Fruit fly (Drosophila melanogaster) whole organism, embryonic: ENCODE data around the gene f-cup.

Experiments
- Atf6 ChIP-seq: fragments of 200-800 bp; sonication (Bioruptor generic); IDR thresholded peaks from 2 replicates; pipeline ENCODE4 v1.3.6; 2022; ENCODE audit warnings: missing biosample characterization, missing genetic modification characterization
- Awh ChIP-seq: fragments of 200-800 bp; sonication (Bioruptor generic); IDR thresholded peaks from 2 replicates; pipeline ENCODE4, ENCODE4 v1.3.6; 2022; ENCODE audit warnings: missing biosample characterization, missing genetic modification characterization
- B-H1 ChIP-seq: fragments of 200-800 bp; sonication (Bioruptor generic); IDR thresholded peaks from 3 replicates; pipeline ENCODE4 v1.3.6; 2022; ENCODE audit warnings: missing biosample characterization, missing genetic modification characterization
- Blimp-1 ChIP-seq: fragments of 200-800 bp; sonication (Bioruptor generic); optimal IDR thresholded peaks from 3 replicates; lab custom pipeline; 2018; ENCODE audit warnings: missing biosample characterization, missing genetic modification characterization, mild to moderate bottlenecking, moderate library complexity, missing genetic modification reagents
- CG10274 ChIP-seq: fragments of 200-800 bp; sonication (Bioruptor generic); optimal IDR thresholded peaks from 3 replicates; lab custom pipeline; 2017; ENCODE audit warnings: missing biosample characterization, mild to moderate bottlenecking, missing genetic modification characterization
- CG10431 ChIP-seq: fragments of 200-800 bp; sonication (Bioruptor generic); optimal IDR thresholded peaks from 3 replicates; lab custom pipeline; 2018; ENCODE audit warnings: missing biosample characterization, mild to moderate bottlenecking, missing genetic modification characterization
- CG10654 ChIP-seq: fragments of 200-800 bp; sonication (Bioruptor generic); optimal IDR thresholded peaks from 2 replicates; lab custom pipeline; 2016; ENCODE audit warnings: missing biosample characterization, missing genetic modification characterization
- CG14050 ChIP-seq: fragments of 200-800 bp; sonication (Bioruptor generic); IDR thresholded peaks from 3 replicates; pipeline ENCODE4 v1.3.6; 2022; ENCODE audit warnings: missing biosample characterization, missing genetic modification characterization
- CG17385 ChIP-seq: fragments of 200-800 bp; sonication (Bioruptor generic); optimal IDR thresholded peaks from 3 replicates; lab custom pipeline; 2018; ENCODE audit warnings: missing biosample characterization, mild to moderate bottlenecking, missing genetic modification characterization
- CG17568 ChIP-seq: fragments of 200-800 bp; sonication (Bioruptor generic); optimal IDR thresholded peaks from 2 replicates; lab custom pipeline; 2018; ENCODE audit warnings: missing biosample characterization, mild to moderate bottlenecking, missing genetic modification characterization, moderate library complexity
- CG18599 ChIP-seq: fragments of 200-800 bp; sonication (Bioruptor generic); optimal IDR thresholded peaks from 3 replicates; lab custom pipeline; 2017; ENCODE audit warnings: missing biosample characterization, missing genetic modification characterization, mild to moderate bottlenecking, moderate library complexity, missing genetic modification reagents
- CG2202 ChIP-seq: fragments of 200-800 bp; sonication (Bioruptor generic); optimal IDR thresholded peaks from 2 replicates; lab custom pipeline; 2018; ENCODE audit warnings: missing biosample characterization, mild to moderate bottlenecking, missing genetic modification characterization
- CG3838 ChIP-seq: fragments of 200-800 bp; sonication (Bioruptor generic); optimal IDR thresholded peaks from 3 replicates; lab custom pipeline; 2016; ENCODE audit warnings: missing biosample characterization, missing genetic modification characterization
- CG4282 ChIP-seq: fragments of 200-800 bp; sonication (Bioruptor generic); optimal IDR thresholded peaks from 2 replicates; lab custom pipeline; 2016; ENCODE audit warnings: missing biosample characterization, missing genetic modification characterization
- CG5245 ChIP-seq: fragments of 200-800 bp; sonication (Bioruptor generic); optimal IDR thresholded peaks from 3 replicates; lab custom pipeline; 2016; ENCODE audit warnings: missing biosample characterization, missing genetic modification characterization
- CG6175 ChIP-seq: fragments of 200-800 bp; sonication (Bioruptor generic); IDR thresholded peaks from 3 replicates; pipeline ENCODE4 v1.3.6; 2022; ENCODE audit warnings: missing biosample characterization, missing genetic modification characterization
- CG6272 ChIP-seq: fragments of 200-800 bp; sonication (Bioruptor generic); IDR thresholded peaks from 2 replicates; pipeline ENCODE4 v1.3.6; 2022; ENCODE audit warnings: missing biosample characterization, missing genetic modification characterization
- CG6791 ChIP-seq: fragments of 200-800 bp; sonication (Bioruptor generic); IDR thresholded peaks from 3 replicates; pipeline ENCODE4 v1.3.6; 2022; ENCODE audit warnings: missing biosample characterization, missing genetic modification characterization; ENCODE audit not compliant: partially characterized antibody
- CG8290 ChIP-seq, 3 experiments: fragments of 200-800 bp; sonication (Bioruptor generic); optimal IDR thresholded peaks; 2 replicates each; lab custom pipeline; 2016 to 2019; ENCODE audit warnings: missing biosample characterization in 3 of 3, missing genetic modification characterization in 3 of 3, mild to moderate bottlenecking in 2 of 3, moderate library complexity in 1 of 3
- CG9797 ChIP-seq: fragments of 200-800 bp; sonication (Bioruptor generic); optimal IDR thresholded peaks from 3 replicates; lab custom pipeline; 2018; ENCODE audit warnings: missing biosample characterization, mild to moderate bottlenecking, missing genetic modification characterization
- Chrac-16 ChIP-seq: fragments of 200-800 bp; sonication (Bioruptor generic); optimal IDR thresholded peaks from 3 replicates; lab custom pipeline; 2016; ENCODE audit warnings: missing biosample characterization, missing genetic modification characterization
- CkIIα-i1 ChIP-seq: fragments of 200-800 bp; sonication (Bioruptor generic); IDR thresholded peaks from 2 replicates; pipeline ENCODE4 v1.3.6; 2022; ENCODE audit warnings: missing biosample characterization, missing genetic modification characterization
- Doc3 ChIP-seq: fragments of 200-800 bp; sonication (Bioruptor generic); IDR thresholded peaks from 3 replicates; pipeline ENCODE4 v1.3.6; 2022; ENCODE audit warnings: missing biosample characterization, missing genetic modification characterization; ENCODE audit not compliant: partially characterized antibody
- E2f1 ChIP-seq: fragments of 200-800 bp; sonication (Bioruptor generic); IDR thresholded peaks from 2 replicates; pipeline ENCODE4 v1.3.6; 2022; ENCODE audit warnings: missing biosample characterization, missing genetic modification characterization
- Eip74EF ChIP-seq, 2 experiments: fragments of 200-800 bp in 1 of 2; fragments of >200 bp in 1 of 2; sonication (Bioruptor generic) in 1 of 2; optimal IDR thresholded peaks; 2 replicates each; lab custom pipeline; 2017 to 2019; ENCODE audit warnings: missing biosample characterization in 2 of 2, missing genetic modification characterization in 2 of 2, mild to moderate bottlenecking in 1 of 2, moderate library complexity in 1 of 2
- Gug ChIP-seq: fragments of 200-800 bp; sonication (Bioruptor generic); IDR thresholded peaks from 4 replicates; pipeline ENCODE4 v1.3.6; 2022; ENCODE audit warnings: missing biosample characterization, missing genetic modification characterization
- HmgD ChIP-seq: fragments of 200-800 bp; sonication (Bioruptor generic); optimal IDR thresholded peaks from 3 replicates; lab custom pipeline; 2016; ENCODE audit warnings: missing biosample characterization, missing genetic modification characterization
- Hr3 ChIP-seq: fragments of 200-800 bp; sonication (Bioruptor generic); optimal IDR thresholded peaks from 3 replicates; lab custom pipeline; 2016; ENCODE audit warnings: missing biosample characterization, missing genetic modification characterization
- NC2β ChIP-seq: fragments of 200-800 bp; sonication (Bioruptor generic); optimal IDR thresholded peaks from 2 replicates; lab custom pipeline; 2016; ENCODE audit warnings: missing biosample characterization, missing genetic modification characterization
- Nf-YA ChIP-seq: fragments of 200-800 bp; sonication (Bioruptor generic); IDR thresholded peaks from 2 replicates; pipeline ENCODE4 v1.3.6; 2022; ENCODE audit warnings: missing biosample characterization, missing genetic modification characterization
- Ptx1 ChIP-seq: fragments of 200-800 bp; sonication (Bioruptor generic); IDR thresholded peaks from 2 replicates; pipeline ENCODE4 v1.3.6; 2022; ENCODE audit warnings: missing biosample characterization, missing genetic modification characterization
- Xbp1 ChIP-seq: fragments of 200-800 bp; sonication (Bioruptor generic); optimal IDR thresholded peaks from 3 replicates; lab custom pipeline; 2016; ENCODE audit warnings: missing biosample characterization, mild to moderate bottlenecking, missing genetic modification characterization
- YL-1 ChIP-seq: fragments of 200-800 bp; sonication (Bioruptor generic); optimal IDR thresholded peaks from 3 replicates; lab custom pipeline; 2017; ENCODE audit warnings: missing biosample characterization, mild to moderate bottlenecking, missing genetic modification characterization
- br ChIP-seq: fragments of >200 bp; optimal IDR thresholded peaks from 2 replicates; lab custom pipeline; 2017
- cg ChIP-seq: fragments of 200-800 bp; sonication (Bioruptor generic); optimal IDR thresholded peaks from 3 replicates; lab custom pipeline; 2019; ENCODE audit warnings: missing biosample characterization, mild to moderate bottlenecking, missing genetic modification characterization, moderate library complexity
- ci ChIP-seq: fragments of 200-800 bp; sonication (Bioruptor generic); IDR thresholded peaks from 3 replicates; pipeline ENCODE4 v1.3.6; 2022; ENCODE audit warnings: missing biosample characterization, missing genetic modification characterization
- eyg ChIP-seq: fragments of 200-800 bp; sonication (Bioruptor generic); optimal IDR thresholded peaks from 3 replicates; lab custom pipeline; 2016; ENCODE audit warnings: missing biosample characterization, missing genetic modification characterization
- hkb ChIP-seq, 2 experiments: fragments of 200-800 bp in 1 of 2; fragments of >200 bp in 1 of 2; sonication (Bioruptor generic) in 1 of 2; IDR thresholded peaks in 1 of 2; optimal IDR thresholded peaks in 1 of 2; 2 replicates each; pipeline versions ENCODE4 v1.3.6 to Lab custom; 2017 to 2022; ENCODE audit warnings: missing biosample characterization in 1 of 2, missing genetic modification characterization in 1 of 2
- inv ChIP-seq: fragments of 200-800 bp; sonication (Bioruptor generic); IDR thresholded peaks from 2 replicates; pipeline ENCODE4 v1.3.6; 2022; ENCODE audit warnings: missing biosample characterization, missing genetic modification characterization; ENCODE audit not compliant: partially characterized antibody
- ken ChIP-seq: fragments of 200-800 bp; sonication (Bioruptor generic); IDR thresholded peaks from 3 replicates; pipeline ENCODE4 v1.3.6; 2022; ENCODE audit warnings: missing biosample characterization, missing genetic modification characterization
- pb ChIP-seq: fragments of 200-800 bp; sonication (Bioruptor generic); optimal IDR thresholded peaks from 3 replicates; lab custom pipeline; 2016; ENCODE audit warnings: missing biosample characterization, missing genetic modification characterization
- pho ChIP-seq: fragments of 200-800 bp; sonication (Bioruptor generic); optimal IDR thresholded peaks from 2 replicates; lab custom pipeline; 2016; ENCODE audit warnings: missing biosample characterization, missing genetic modification characterization
- sima ChIP-seq: fragments of 200-800 bp; sonication (Bioruptor generic); optimal IDR thresholded peaks from 2 replicates; lab custom pipeline; 2016; ENCODE audit warnings: missing biosample characterization, missing genetic modification characterization
- sisA ChIP-seq: fragments of 200-800 bp; sonication (Bioruptor generic); IDR thresholded peaks from 2 replicates; pipeline ENCODE4 v1.3.6; 2022; ENCODE audit warnings: missing biosample characterization, missing genetic modification characterization
- tgo ChIP-seq: fragments of 200-800 bp; sonication (Bioruptor generic); IDR thresholded peaks from 3 replicates; pipeline ENCODE4 v1.3.6; 2022; ENCODE audit warnings: missing biosample characterization, missing genetic modification characterization
- tio ChIP-seq: fragments of 200-800 bp; sonication (Bioruptor generic); optimal IDR thresholded peaks from 2 replicates; lab custom pipeline; 2017; ENCODE audit warnings: missing biosample characterization, missing genetic modification characterization, inconsistent platforms
- unc-4 ChIP-seq: fragments of 200-800 bp; sonication (Bioruptor generic); IDR thresholded peaks from 2 replicates; pipeline ENCODE4 v1.3.6; 2022; ENCODE audit warnings: missing biosample characterization, missing genetic modification characterization; ENCODE audit not compliant: partially characterized antibody
- unpg ChIP-seq: fragments of 200-800 bp; sonication (Bioruptor generic); optimal IDR thresholded peaks from 3 replicates; lab custom pipeline; 2018; ENCODE audit warnings: missing biosample characterization, mild to moderate bottlenecking, missing genetic modification characterization, moderate library complexity

Gene f-cup

DNA sequence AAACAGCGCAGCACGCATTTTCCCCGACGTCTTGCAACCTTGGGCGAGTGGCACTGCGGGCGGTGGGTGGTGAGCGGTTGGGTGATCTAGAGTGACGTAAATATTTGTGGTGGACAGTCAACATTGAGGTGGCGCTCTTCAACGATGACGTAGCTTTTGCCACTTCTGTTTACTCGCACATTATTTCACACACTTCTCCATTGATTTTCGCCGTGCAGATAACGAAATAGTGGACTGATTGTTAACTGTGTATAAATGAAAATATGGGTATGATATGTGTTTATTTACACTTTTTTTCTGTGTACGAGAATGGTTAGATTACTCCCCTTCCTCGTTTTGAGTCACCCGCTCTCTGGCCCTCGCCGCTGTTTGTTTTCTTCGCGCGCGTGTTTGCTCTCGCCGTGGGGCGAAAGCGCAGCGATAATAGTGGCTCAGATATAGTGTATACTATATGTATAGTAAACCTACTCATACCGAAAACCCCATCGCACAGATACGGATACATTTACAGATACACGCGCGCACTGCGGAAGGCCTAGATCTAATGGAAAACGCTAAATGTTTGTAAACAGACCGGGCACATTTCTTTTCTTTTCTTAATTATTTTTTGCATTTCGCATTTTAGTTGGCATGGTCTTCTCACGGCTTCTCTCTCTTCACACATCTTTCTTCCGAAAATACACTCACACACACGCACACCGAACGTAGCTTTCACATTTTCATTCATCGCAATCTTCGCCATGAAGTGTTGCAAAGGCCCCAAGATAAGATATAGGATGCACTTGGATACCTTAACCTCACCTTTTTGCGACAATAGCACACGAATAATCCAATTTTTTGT is 14.0 kb downstream of the f-cup start, which contains the start of gene omd (continued):
- no peak for TF ChIP-seq CG8290 (GFP tag; optimal IDR thresholded peaks at IDR 0.05; lab: Kevin White, UChicago)
- TF ChIP-seq CG8290 (tag; optimal IDR thresholded peaks at IDR 0.05; lab: Kevin White, UChicago) = peak in 1 of 2 experiments; percentile 51
- peak; percentile 52; the same call in 1 of the 3 replicates for TF ChIP-seq ken (GFP tag; lab: Robert Waterston, UW)
- TF ChIP-seq Awh (GFP tag; lab: Robert Waterston, UW) = peak; percentile 61; the same call in 1 of the 2 replicates
- TF ChIP-seq YL-1 (GFP tag; lab: Kevin White, UChicago) = peak; percentile 56
- TF ChIP-seq ci = peak; percentile 78; the same call in 2 of the 3 replicates
- TF ChIP-seq Gug (GFP tag; lab: Robert Waterston, UW) = peak; percentile 33; the same call in 2 of the 4 replicates
- TF ChIP-seq CG18599 (GFP tag; lab: Kevin White, UChicago) = peak; percentile 88
- TF ChIP-seq tgo (GFP tag; lab: Robert Waterston, UW) = peak; percentile 43; the same call in 2 of the 3 replicates
- TF ChIP-seq CG5245 (GFP tag; lab: Kevin White, UChicago) = peak; percentile 33
- TF ChIP-seq CG10431 (GFP tag; lab: Kevin White, UChicago) = peak; percentile 82
- no peak for TF ChIP-seq CG6175 (GFP tag; lab: Robert Waterston, UW)
- TF ChIP-seq Atf6 (GFP tag; lab: Robert Waterston, UW) = peak; percentile 80
- peak; percentile 27 for TF ChIP-seq CG3838 (GFP tag; lab: Kevin White, UChicago)
- TF ChIP-seq Doc3 = no peak
- peak; percentile 54; the same call in 1 of the 2 replicates for TF ChIP-seq E2f1 (GFP tag; lab: Robert Waterston, UW)
- TF ChIP-seq eyg (GFP tag; lab: Kevin White, UChicago) = peak; percentile 69
- no peak for TF ChIP-seq CG4282
- no peak for TF ChIP-seq hkb (optimal IDR thresholded peaks at IDR 0.05; lab: Kevin White, UChicago)
- peak; percentile 77 for TF ChIP-seq hkb (GFP tag; IDR thresholded peaks at IDR 0.05; lab: Robert Waterston, UW)
- peak; percentile 21 for TF ChIP-seq pb (GFP tag; lab: Kevin White, UChicago)
- peak; percentile 61 for TF ChIP-seq CG17385 (GFP tag; lab: Kevin White, UChicago)
- peak; percentile 25 for TF ChIP-seq Hr3 (GFP tag; lab: Kevin White, UChicago)
- no peak; the same call in 2 of the 3 replicates for TF ChIP-seq B-H1 (GFP tag; lab: Robert Waterston, UW)
- TF ChIP-seq CG6272 (GFP tag; lab: Robert Waterston, UW) = no peak
- TF ChIP-seq CG9797 (GFP tag; lab: Kevin White, UChicago) = no peak
- peak; percentile 68; the same call in 1 of the 2 replicates for TF ChIP-seq Nf-YA (GFP tag; lab: Robert Waterston, UW)
- peak; percentile 64 for TF ChIP-seq NC2β (GFP tag; lab: Kevin White, UChicago)
- TF ChIP-seq inv (GFP tag; lab: Robert Waterston, UW) = no peak
- TF ChIP-seq sisA (GFP tag; lab: Robert Waterston, UW) = no peak
- TF ChIP-seq CG2202 = peak; percentile 69
- TF ChIP-seq Blimp-1 (GFP tag; lab: Kevin White, UChicago) = no peak
- no peak for TF ChIP-seq CkIIα-i1 (GFP tag; lab: Robert Waterston, UW)
- TF ChIP-seq CG10654 (GFP tag; lab: Kevin White, UChicago) = peak; percentile 5
- TF ChIP-seq CG10274 = peak; percentile 55
- peak; percentile 23 for TF ChIP-seq Chrac-16 (GFP tag; lab: Kevin White, UChicago)
- no peak for TF ChIP-seq unpg (GFP tag; lab: Kevin White, UChicago)
- TF ChIP-seq CG6791 (GFP tag; lab: Robert Waterston, UW) = no peak
- peak; percentile 45; the same call in 1 of the 2 replicates for TF ChIP-seq Ptx1 (GFP tag; lab: Robert Waterston, UW)
- no peak for TF ChIP-seq unc-4
- TF ChIP-seq br (lab: Kevin White, UChicago) = no peak
- peak; percentile 75 for TF ChIP-seq cg (GFP tag; lab: Kevin White, UChicago)
- TF ChIP-seq CG14050 = peak; percentile 26; the same call in 1 of the 3 replicates
- TF ChIP-seq Eip74EF (GFP tag; optimal IDR thresholded peaks at IDR 0.05; lab: Kevin White, UChicago) = peak in 1 of 2 experiments; percentile 45
- no peak for TF ChIP-seq tio (GFP tag; lab: Kevin White, UChicago)
- TF ChIP-seq CG17568 (GFP tag; lab: Kevin White, UChicago) = no peak
- TF ChIP-seq pho (GFP tag; lab: Kevin White, UChicago) = peak; percentile 33
- TF ChIP-seq HmgD (GFP tag; lab: Kevin White, UChicago) = peak; percentile 9
- TF ChIP-seq sima = peak; percentile 3
- peak; percentile 49 for TF ChIP-seq Xbp1 (GFP tag; lab: Kevin White, UChicago)
